Fruit fly (Drosophila melanogaster): ENCODE results near the gene CG31142.
A peak's percentile ranks its signal among the peaks of the same experiment; 100 is the strongest.

DNA sequence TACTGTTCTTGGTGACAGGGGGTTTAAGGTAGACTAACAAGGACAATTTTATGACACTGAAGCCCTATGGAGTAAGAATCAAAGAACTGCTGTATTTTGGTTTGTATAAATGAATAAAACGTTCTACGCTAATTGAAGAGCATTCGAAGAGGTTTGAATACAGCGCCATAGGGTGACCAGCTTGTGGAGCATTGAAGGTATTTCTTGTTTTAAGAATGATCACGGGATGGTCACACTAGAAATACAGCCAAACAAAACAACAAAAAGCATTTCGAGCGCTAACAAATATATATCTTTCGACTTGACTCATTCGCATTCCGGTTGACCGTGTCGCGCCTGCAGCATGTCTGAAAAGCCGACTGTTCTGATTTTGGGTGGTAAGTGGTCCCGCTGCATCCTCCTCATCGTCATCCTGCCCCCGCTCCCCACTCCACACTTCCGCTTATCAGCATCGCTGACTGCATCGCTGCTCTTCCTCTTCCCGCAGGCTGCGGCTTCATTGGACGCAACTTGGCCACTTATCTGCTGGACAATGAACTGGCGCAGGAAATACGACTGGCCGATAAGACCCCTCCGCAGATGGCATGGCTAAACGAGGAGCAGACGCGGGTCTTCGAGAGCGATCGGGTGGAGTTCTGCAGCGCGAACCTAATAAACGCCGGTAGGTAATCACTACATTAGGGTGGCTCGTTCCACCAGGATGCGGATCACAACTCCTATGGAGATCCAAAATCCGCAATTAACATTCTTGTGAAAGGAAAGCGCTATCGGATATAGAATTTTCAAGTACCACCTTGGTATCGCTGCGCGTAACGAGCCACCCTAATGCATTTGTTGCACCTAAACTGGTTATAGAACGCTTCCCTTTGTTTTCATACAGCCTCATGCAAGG, 4.9 kb downstream of the CG31142 start, which contains the start of gene CG5854:
- TF ChIP-seq topi (GFP tag; optimal IDR thresholded peaks at IDR 0.05): peak; percentile 96
- TF ChIP-seq CG16779 (tag; optimal IDR thresholded peaks at IDR 0.05): peak; percentile 96
- TF ChIP-seq CG9139 (GFP tag; optimal IDR thresholded peaks at IDR 0.05): peak; percentile 87

Measured in whole organism, prepupa.